Worm (Caenorhabditis elegans) whole organism, mixed stage, embryonic: ENCODE measurements around the gene hint-3.
A peak's percentile ranks its signal among the peaks of the same experiment; 100 is the strongest.

ENCODE experiments used
- M03D4.4 ChIP-seq: sonication (generic microtip); optimal IDR thresholded peaks from 2 replicates; lab custom pipeline; 2017; ENCODE audit warnings: mild to moderate bottlenecking, missing genetic modification characterization, missing compliant biosample characterization
- bed-3 ChIP-seq: fragments of 200-800 bp; sonication (Bioruptor generic); optimal IDR thresholded peaks from 3 replicates; lab custom pipeline; 2018; ENCODE audit warnings: mild to moderate bottlenecking, missing genetic modification characterization, moderate library complexity, missing compliant biosample characterization
- blmp-1 ChIP-seq: fragments of 150-350 bp; optimal IDR thresholded peaks from 2 replicates; lab custom pipeline; 2014; ENCODE audit warnings: missing biosample characterization, missing genetic modification characterization
- ceh-39 ChIP-seq: fragments of 150-350 bp; optimal IDR thresholded peaks from 2 replicates; lab custom pipeline; 2014; ENCODE audit warnings: missing biosample characterization, missing genetic modification characterization
- ceh-43 ChIP-seq: fragments of 200-800 bp; sonication (Bioruptor generic); optimal IDR thresholded peaks from 2 replicates; lab custom pipeline; 2018; ENCODE audit warnings: mild to moderate bottlenecking, missing genetic modification characterization, moderate library complexity, missing compliant biosample characterization
- ceh-83 ChIP-seq: fragments of 200-800 bp; sonication (Bioruptor generic); optimal IDR thresholded peaks from 2 replicates; lab custom pipeline; 2018; ENCODE audit warnings: mild to moderate bottlenecking, missing genetic modification characterization, missing compliant biosample characterization
- ces-1 ChIP-seq: fragments of 150-350 bp; optimal IDR thresholded peaks from 2 replicates; lab custom pipeline; 2014; ENCODE audit warnings: missing biosample characterization, missing genetic modification reagents, missing genetic modification characterization
- cnd-1 ChIP-seq: fragments of 200-800 bp; sonication (Bioruptor generic); optimal IDR thresholded peaks from 2 replicates; lab custom pipeline; 2018; ENCODE audit warnings: mild to moderate bottlenecking, missing genetic modification characterization, missing compliant biosample characterization
- drap-1 ChIP-seq: fragments of 200-800 bp; sonication (Bioruptor generic); optimal IDR thresholded peaks from 3 replicates; lab custom pipeline; 2018; ENCODE audit warnings: mild to moderate bottlenecking, missing genetic modification characterization, missing compliant biosample characterization
- elt-1 ChIP-seq: sonication (generic microtip); optimal IDR thresholded peaks from 2 replicates; lab custom pipeline; 2017; ENCODE audit warnings: missing genetic modification characterization, mild to moderate bottlenecking, missing compliant biosample characterization, antibody characterized with exemption, moderate library complexity, borderline replicate concordance; ENCODE audit not compliant: insufficient read depth
- elt-3 ChIP-seq: fragments of 150-350 bp; optimal IDR thresholded peaks from 2 replicates; lab custom pipeline; 2014; ENCODE audit warnings: missing biosample characterization, missing genetic modification characterization
- flh-1 ChIP-seq: fragments of 200-800 bp; sonication (Bioruptor generic); optimal IDR thresholded peaks from 2 replicates; lab custom pipeline; 2018; ENCODE audit warnings: mild to moderate bottlenecking, missing genetic modification characterization, moderate library complexity, missing compliant biosample characterization
- ham-2 ChIP-seq: fragments of 200-800 bp; sonication (Bioruptor generic); optimal IDR thresholded peaks from 2 replicates; lab custom pipeline; 2018; ENCODE audit warnings: mild to moderate bottlenecking, missing genetic modification characterization, missing compliant biosample characterization
- hlh-1 ChIP-seq: fragments of 150-350 bp; optimal IDR thresholded peaks from 2 replicates; lab custom pipeline; 2014; ENCODE audit warnings: missing biosample characterization, missing genetic modification reagents, missing genetic modification characterization
- lin-13 ChIP-seq: fragments of 150-350 bp; optimal IDR thresholded peaks from 2 replicates; lab custom pipeline; 2014; ENCODE audit warnings: missing biosample characterization, missing genetic modification characterization
- lin-32 ChIP-seq: fragments of 200-800 bp; sonication (Bioruptor generic); optimal IDR thresholded peaks from 2 replicates; lab custom pipeline; 2018; ENCODE audit warnings: mild to moderate bottlenecking, missing genetic modification characterization, missing compliant biosample characterization
- lsy-2 ChIP-seq: fragments of 150-350 bp; optimal IDR thresholded peaks from 2 replicates; lab custom pipeline; 2014; ENCODE audit warnings: missing biosample characterization, missing genetic modification characterization
- mab-5 ChIP-seq: fragments of 150-350 bp; optimal IDR thresholded peaks from 2 replicates; lab custom pipeline; 2014; ENCODE audit warnings: missing biosample characterization, missing genetic modification characterization
- mep-1 ChIP-seq: fragments of 150-350 bp; optimal IDR thresholded peaks from 2 replicates; lab custom pipeline; 2017; ENCODE audit warnings: missing biosample characterization, missing genetic modification reagents, missing genetic modification characterization, inconsistent platforms
- mls-2 ChIP-seq: sonication (generic microtip); optimal IDR thresholded peaks from 2 replicates; lab custom pipeline; 2016; ENCODE audit warnings: mild to moderate bottlenecking, missing genetic modification characterization, moderate library complexity, missing compliant biosample characterization
- nhr-12 ChIP-seq: fragments of 150-350 bp; optimal IDR thresholded peaks from 2 replicates; lab custom pipeline; 2014; ENCODE audit warnings: missing biosample characterization, missing genetic modification characterization
- nhr-2 ChIP-seq: fragments of 150-350 bp; optimal IDR thresholded peaks from 2 replicates; lab custom pipeline; 2014; ENCODE audit warnings: missing biosample characterization, missing genetic modification characterization
- nhr-237 ChIP-seq: fragments of 150-350 bp; optimal IDR thresholded peaks from 2 replicates; lab custom pipeline; 2014; ENCODE audit warnings: missing biosample characterization, missing genetic modification characterization
- nhr-28 ChIP-seq: fragments of 150-350 bp; optimal IDR thresholded peaks from 2 replicates; lab custom pipeline; 2014; ENCODE audit warnings: missing biosample characterization, missing genetic modification characterization
- nhr-76 ChIP-seq: sonication (generic microtip); optimal IDR thresholded peaks from 2 replicates; lab custom pipeline; 2017; ENCODE audit warnings: missing biosample characterization, missing genetic modification characterization
- pha-4 ChIP-seq: fragments of 150-350 bp; optimal IDR thresholded peaks from 2 replicates; lab custom pipeline; 2018; ENCODE audit warnings: missing biosample characterization, missing genetic modification reagents, missing genetic modification characterization
- sem-2 ChIP-seq: fragments of 200-800 bp; sonication (Bioruptor generic); optimal IDR thresholded peaks from 2 replicates; lab custom pipeline; 2018; ENCODE audit warnings: mild to moderate bottlenecking, missing genetic modification characterization, missing compliant biosample characterization
- snpc-4 ChIP-seq: fragments of 150-350 bp; optimal IDR thresholded peaks from 2 replicates; lab custom pipeline; 2014; ENCODE audit warnings: missing biosample characterization, missing genetic modification characterization
- sptf-1 ChIP-seq: sonication (generic microtip); optimal IDR thresholded peaks from 2 replicates; lab custom pipeline; 2017; ENCODE audit warnings: mild to moderate bottlenecking, missing genetic modification characterization, moderate library complexity, missing compliant biosample characterization
- tbx-8 ChIP-seq: fragments of 200-800 bp; sonication (Bioruptor generic); optimal IDR thresholded peaks from 2 replicates; lab custom pipeline; 2018; ENCODE audit warnings: mild to moderate bottlenecking, missing genetic modification characterization, moderate library complexity, missing compliant biosample characterization
- unc-120 ChIP-seq: sonication (generic microtip); optimal IDR thresholded peaks from 2 replicates; lab custom pipeline; 2017; ENCODE audit warnings: missing genetic modification characterization, missing compliant biosample characterization; ENCODE audit not compliant: poor library complexity, severe bottlenecking
- unc-39 ChIP-seq: fragments of 150-350 bp; optimal IDR thresholded peaks from 2 replicates; lab custom pipeline; 2014; ENCODE audit warnings: missing biosample characterization, missing genetic modification characterization
- unc-62 ChIP-seq: fragments of 150-350 bp; optimal IDR thresholded peaks from 2 replicates; lab custom pipeline; 2014; ENCODE audit warnings: missing biosample characterization, missing genetic modification reagents, missing genetic modification characterization
- zip-8 ChIP-seq: fragments of 150-350 bp; optimal IDR thresholded peaks from 2 replicates; lab custom pipeline; 2014; ENCODE audit warnings: missing biosample characterization, missing genetic modification characterization
- ztf-11 ChIP-seq: fragments of 150-350 bp; optimal IDR thresholded peaks from 2 replicates; lab custom pipeline; 2014; ENCODE audit warnings: missing biosample characterization, missing genetic modification characterization

hint-3 gene

ce11 chrV:7723967-7724544, 36.2 kb upstream of the hint-3 start, which contains the start of the genes ZK105.6 and ZK105.8:
Gene ZK105.6 (minus strand): TSS chrV:7724067.
Gene ZK105.8 (plus strand): TSS chrV:7724494.
- TF ChIP-seq mab-5, result no peak
- no peak for TF ChIP-seq lin-13 (tag; lab: Kevin White, UChicago)
- TF ChIP-seq bed-3 (GFP tag; lab: Kevin White, UChicago), result no peak
- no peak for TF ChIP-seq mls-2
- TF ChIP-seq ces-1 (GFP tag; lab: Kevin White, UChicago), result peak; percentile 16
- no peak for TF ChIP-seq ham-2 (GFP tag; lab: Kevin White, UChicago)
- TF ChIP-seq, all 35 proteins: peak for 1

ce11 chrV:7726202-7726601, 34.1 kb upstream of the hint-3 start:
- TF ChIP-seq zip-8, result peak; percentile 68
- TF ChIP-seq sem-2 (GFP tag; lab: Kevin White, UChicago), result no peak
- TF ChIP-seq elt-3, result no peak

ce11 chrV:7726927-7727326, 33.3 kb upstream of the hint-3 start:
- TF ChIP-seq elt-3, result no peak
- no peak for TF ChIP-seq ztf-11 (tag; lab: Kevin White, UChicago)
- no peak for TF ChIP-seq unc-39 (tag; lab: Kevin White, UChicago)
- TF ChIP-seq nhr-12 (tag; lab: Kevin White, UChicago), result no peak
- no peak for TF ChIP-seq ceh-43 (GFP tag; lab: Kevin White, UChicago)
- TF ChIP-seq pha-4 (tag; lab: Kevin White, UChicago), result no peak
- TF ChIP-seq M03D4.4 (tag; lab: Kevin White, UChicago), result no peak
- no peak for TF ChIP-seq mep-1 (tag; lab: Kevin White, UChicago)

- no peak for TF ChIP-seq zip-8
- no peak for TF ChIP-seq M03D4.4 (tag; lab: Kevin White, UChicago)
- TF ChIP-seq lsy-2 (tag; lab: Kevin White, UChicago), result peak; percentile 5
- TF ChIP-seq lin-32 (GFP tag; lab: Kevin White, UChicago), result no peak
- TF ChIP-seq flh-1 (GFP tag; lab: Kevin White, UChicago), result no peak
- TF ChIP-seq tbx-8 (GFP tag; lab: Kevin White, UChicago), result no peak
- no peak for TF ChIP-seq lin-13 (tag; lab: Kevin White, UChicago)
- no peak for TF ChIP-seq hlh-1
- TF ChIP-seq nhr-76 (tag; lab: Kevin White, UChicago), result no peak
- peak; percentile 16 for TF ChIP-seq pha-4 (tag; lab: Kevin White, UChicago)
- no peak for TF ChIP-seq nhr-28 (tag; lab: Kevin White, UChicago)
- TF ChIP-seq unc-39 (tag; lab: Kevin White, UChicago), result no peak
- TF ChIP-seq blmp-1 (tag; lab: Kevin White, UChicago), result peak; percentile 50
- no peak for TF ChIP-seq ceh-83 (GFP tag; lab: Kevin White, UChicago)
- TF ChIP-seq mep-1 (tag; lab: Kevin White, UChicago), result no peak
- TF ChIP-seq ham-2 (GFP tag; lab: Kevin White, UChicago), result peak; percentile 64
- TF ChIP-seq mls-2, result peak; percentile 58
- TF ChIP-seq sptf-1, result peak; percentile 12
- TF ChIP-seq drap-1, result no peak
- no peak for TF ChIP-seq snpc-4 (tag; lab: Kevin White, UChicago)
- no peak for TF ChIP-seq nhr-2 (tag; lab: Kevin White, UChicago)
- TF ChIP-seq elt-3, result no peak
- no peak for TF ChIP-seq ceh-39
- TF ChIP-seq unc-120, result peak; percentile 97
- TF ChIP-seq cnd-1 (tag; lab: Kevin White, UChicago), result no peak
- TF ChIP-seq bed-3 (GFP tag; lab: Kevin White, UChicago), result no peak
- TF ChIP-seq elt-1 (tag; lab: Kevin White, UChicago), result no peak
- no peak for TF ChIP-seq unc-62 (GFP tag; lab: Kevin White, UChicago)
- TF ChIP-seq ceh-43 (GFP tag; lab: Kevin White, UChicago), result no peak
- TF ChIP-seq ces-1 (GFP tag; lab: Kevin White, UChicago), result peak; percentile 93
- no peak for TF ChIP-seq sem-2 (GFP tag; lab: Kevin White, UChicago)
- no peak for TF ChIP-seq nhr-237 (tag; lab: Kevin White, UChicago)
- TF ChIP-seq nhr-12 (tag; lab: Kevin White, UChicago), result no peak
- no peak for TF ChIP-seq ztf-11 (tag; lab: Kevin White, UChicago)
- TF ChIP-seq mab-5, result peak; percentile 49
- TF ChIP-seq, all 35 proteins: peak for 9
Observed at ce11 chrV:7728003-7728678, 32.1 kb upstream of the hint-3 start.
